Worm (Caenorhabditis elegans) whole organism, L3 larva: ENCODE measurements around the gene sftb-6.

Experiments
- R02D3.7 ChIP-seq: fragments of 150-350 bp; optimal IDR thresholded peaks from 2 replicates; lab custom pipeline; 2014; ENCODE audit warnings: missing biosample characterization, missing genetic modification characterization
- ZK546.5 ChIP-seq: sonication (generic microtip); optimal IDR thresholded peaks from 2 replicates; lab custom pipeline; 2017; ENCODE audit warnings: missing biosample characterization, missing genetic modification characterization
- aly-2 ChIP-seq: fragments of 150-350 bp; optimal IDR thresholded peaks from 2 replicates; lab custom pipeline; 2014; ENCODE audit warnings: missing biosample characterization, missing genetic modification characterization
- ama-1 ChIP-seq: fragments of 150-350 bp; optimal IDR thresholded peaks from 2 replicates; lab custom pipeline; 2018
- ceh-16 ChIP-seq: sonication (generic microtip); optimal IDR thresholded peaks from 2 replicates; lab custom pipeline; 2017; ENCODE audit warnings: missing biosample characterization, missing genetic modification characterization
- ceh-28 ChIP-seq: fragments of 150-350 bp; optimal IDR thresholded peaks from 2 replicates; lab custom pipeline; 2014; ENCODE audit warnings: missing biosample characterization, missing genetic modification reagents, missing genetic modification characterization
- ceh-82 ChIP-seq: fragments of 150-350 bp; optimal IDR thresholded peaks from 2 replicates; lab custom pipeline; 2014; ENCODE audit warnings: missing biosample characterization, missing genetic modification characterization
- ceh-9 ChIP-seq: sonication (generic microtip); optimal IDR thresholded peaks from 2 replicates; lab custom pipeline; 2018; ENCODE audit warnings: missing biosample characterization, missing genetic modification characterization
- daf-12 ChIP-seq: fragments of 150-350 bp; optimal IDR thresholded peaks from 2 replicates; lab custom pipeline; 2014; ENCODE audit warnings: missing biosample characterization, missing genetic modification reagents, missing genetic modification characterization
- egl-27 ChIP-seq: sonication (generic microtip); optimal IDR thresholded peaks from 4 replicates; lab custom pipeline; 2017; ENCODE audit warnings: missing biosample characterization, missing genetic modification reagents, missing genetic modification characterization
- egl-5 ChIP-seq: fragments of 150-350 bp; optimal IDR thresholded peaks from 2 replicates; lab custom pipeline; 2017; ENCODE audit warnings: missing biosample characterization, missing genetic modification reagents, missing genetic modification characterization, inconsistent platforms
- elt-1 ChIP-seq: fragments of 150-350 bp; optimal IDR thresholded peaks from 2 replicates; lab custom pipeline; 2014; ENCODE audit warnings: missing biosample characterization, missing genetic modification characterization
- elt-2 ChIP-seq: sonication (generic microtip); optimal IDR thresholded peaks from 2 replicates; lab custom pipeline; 2016; ENCODE audit warnings: missing genetic modification reagents, mild to moderate bottlenecking, missing genetic modification characterization, missing compliant biosample characterization
- eor-1 ChIP-seq, 2 experiments: fragments of 150-350 bp; optimal IDR thresholded peaks; 2 replicates each; lab custom pipeline; 2014 to 2018; ENCODE audit warnings: missing biosample characterization in 2 of 2, missing genetic modification characterization in 2 of 2
- fkh-10 ChIP-seq: sonication (generic microtip); optimal IDR thresholded peaks from 2 replicates; lab custom pipeline; 2017; ENCODE audit warnings: missing biosample characterization, missing genetic modification reagents, missing genetic modification characterization
- fkh-2 ChIP-seq: fragments of 150-350 bp; optimal IDR thresholded peaks from 2 replicates; lab custom pipeline; 2014; ENCODE audit warnings: missing biosample characterization, missing genetic modification reagents, missing genetic modification characterization
- fos-1 ChIP-seq: fragments of 150-350 bp; optimal IDR thresholded peaks from 2 replicates; lab custom pipeline; 2014; ENCODE audit warnings: missing biosample characterization, missing genetic modification characterization
- lin-15B ChIP-seq: fragments of 150-350 bp; optimal IDR thresholded peaks from 2 replicates; lab custom pipeline; 2014; ENCODE audit warnings: missing biosample characterization, missing genetic modification characterization
- lsy-12 ChIP-seq: sonication (generic microtip); optimal IDR thresholded peaks from 2 replicates; lab custom pipeline; 2016; ENCODE audit warnings: mild to moderate bottlenecking, missing genetic modification characterization, missing compliant biosample characterization
- mdl-1 ChIP-seq: fragments of 150-350 bp; optimal IDR thresholded peaks from 2 replicates; lab custom pipeline; 2014; ENCODE audit warnings: missing biosample characterization, missing genetic modification characterization
- mml-1 ChIP-seq: fragments of 150-350 bp; sonication (generic microtip); optimal IDR thresholded peaks from 3 replicates; lab custom pipeline; 2014; ENCODE audit warnings: missing biosample characterization, missing genetic modification characterization
- nfya-1 ChIP-seq: sonication (generic microtip); optimal IDR thresholded peaks from 2 replicates; lab custom pipeline; 2017; ENCODE audit warnings: missing genetic modification characterization, mild to moderate bottlenecking, missing compliant biosample characterization, antibody characterized with exemption, moderate library complexity; ENCODE audit not compliant: insufficient read depth
- nhr-23 ChIP-seq: fragments of 150-350 bp; optimal IDR thresholded peaks from 2 replicates; lab custom pipeline; 2014; ENCODE audit warnings: missing biosample characterization, missing genetic modification reagents, missing genetic modification characterization
- nhr-237 ChIP-seq: fragments of 150-350 bp; optimal IDR thresholded peaks from 2 replicates; lab custom pipeline; 2014; ENCODE audit warnings: missing biosample characterization, missing genetic modification characterization
- nhr-67 ChIP-seq: fragments of 150-350 bp; optimal IDR thresholded peaks from 2 replicates; lab custom pipeline; 2014; ENCODE audit warnings: missing biosample characterization, missing genetic modification characterization
- nhr-76 ChIP-seq: fragments of 150-350 bp; sonication (generic microtip); optimal IDR thresholded peaks from 5 replicates; lab custom pipeline; 2014; ENCODE audit warnings: missing biosample characterization, missing genetic modification characterization
- nhr-77 ChIP-seq: fragments of 150-350 bp; optimal IDR thresholded peaks from 2 replicates; lab custom pipeline; 2014; ENCODE audit warnings: missing biosample characterization, missing genetic modification characterization
- pha-4 ChIP-seq: fragments of 150-350 bp; optimal IDR thresholded peaks from 2 replicates; lab custom pipeline; 2014; ENCODE audit warnings: missing biosample characterization, missing genetic modification reagents, missing genetic modification characterization
- sea-2 ChIP-seq: fragments of 150-350 bp; sonication (generic microtip); optimal IDR thresholded peaks from 4 replicates; lab custom pipeline; 2014; ENCODE audit warnings: missing biosample characterization, missing genetic modification reagents, missing genetic modification characterization
- snpc-4 ChIP-seq: fragments of 150-350 bp; optimal IDR thresholded peaks from 2 replicates; lab custom pipeline; 2014; ENCODE audit warnings: missing biosample characterization, missing genetic modification characterization
- tbx-2 ChIP-seq: sonication (generic microtip); optimal IDR thresholded peaks from 2 replicates; lab custom pipeline; 2016; ENCODE audit warnings: mild to moderate bottlenecking, missing genetic modification characterization, missing compliant biosample characterization
- unc-62 ChIP-seq: fragments of 150-350 bp; sonication (generic microtip); optimal IDR thresholded peaks from 4 replicates; lab custom pipeline; 2014; ENCODE audit warnings: missing biosample characterization, missing genetic modification reagents, missing genetic modification characterization
- zag-1 ChIP-seq: fragments of 150-350 bp; optimal IDR thresholded peaks from 2 replicates; lab custom pipeline; 2014; ENCODE audit warnings: missing biosample characterization, missing genetic modification characterization
- ztf-11 ChIP-seq: fragments of 150-350 bp; optimal IDR thresholded peaks from 2 replicates; lab custom pipeline; 2014; ENCODE audit warnings: missing biosample characterization, missing genetic modification characterization
- ztf-4 ChIP-seq: fragments of 150-350 bp; optimal IDR thresholded peaks from 2 replicates; lab custom pipeline; 2014; ENCODE audit warnings: missing biosample characterization, missing genetic modification characterization

The sftb-6 gene

DNA sequence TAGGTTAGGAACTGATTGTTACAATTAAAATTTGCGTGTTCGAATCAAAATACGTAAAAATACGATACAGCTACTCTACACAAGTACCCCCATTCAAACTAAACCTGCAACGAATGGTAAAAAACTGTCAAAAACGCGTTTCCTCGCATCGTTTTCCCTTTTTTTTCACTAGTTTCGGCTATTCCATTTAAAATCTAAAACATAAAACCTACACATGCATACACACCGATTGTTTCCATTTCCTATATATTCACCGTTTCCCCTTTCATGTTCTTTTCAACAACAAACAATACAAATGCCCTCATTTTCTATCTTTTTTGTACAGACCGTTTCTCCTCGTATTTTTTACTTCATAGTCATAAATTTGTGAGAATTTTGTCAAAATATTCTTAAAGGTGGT lies 29.4 kb upstream of the sftb-6 start:
- TF ChIP-seq aly-2 (tag; lab: Kevin White, UChicago), result no peak
- TF ChIP-seq tbx-2 (tag; lab: Kevin White, UChicago), result no peak
- no peak for TF ChIP-seq ceh-9 (tag; lab: Kevin White, UChicago)
- no peak for TF ChIP-seq lin-15B
- TF ChIP-seq R02D3.7, result no peak
- no peak for TF ChIP-seq nhr-77 (tag; lab: Kevin White, UChicago)
- no peak for TF ChIP-seq nfya-1 (tag; lab: Kevin White, UChicago)
- no peak for TF ChIP-seq nhr-76
- no peak for TF ChIP-seq mdl-1 (tag; lab: Kevin White, UChicago)
- TF ChIP-seq ama-1 (lab: Kevin White, UChicago), result no peak
- TF ChIP-seq daf-12 (tag; lab: Kevin White, UChicago), result no peak
- no peak for TF ChIP-seq snpc-4 (tag; lab: Kevin White, UChicago)
- TF ChIP-seq ceh-16 (tag; lab: Kevin White, UChicago), result no peak
- TF ChIP-seq nhr-67 (tag; lab: Kevin White, UChicago), result no peak
- TF ChIP-seq eor-1 (tag; optimal IDR thresholded peaks at IDR 0.05; lab: Kevin White, UChicago), result no peak
- no peak for TF ChIP-seq egl-5 (tag; lab: Kevin White, UChicago)
- TF ChIP-seq, all 47 proteins: peak for 0

DNA sequence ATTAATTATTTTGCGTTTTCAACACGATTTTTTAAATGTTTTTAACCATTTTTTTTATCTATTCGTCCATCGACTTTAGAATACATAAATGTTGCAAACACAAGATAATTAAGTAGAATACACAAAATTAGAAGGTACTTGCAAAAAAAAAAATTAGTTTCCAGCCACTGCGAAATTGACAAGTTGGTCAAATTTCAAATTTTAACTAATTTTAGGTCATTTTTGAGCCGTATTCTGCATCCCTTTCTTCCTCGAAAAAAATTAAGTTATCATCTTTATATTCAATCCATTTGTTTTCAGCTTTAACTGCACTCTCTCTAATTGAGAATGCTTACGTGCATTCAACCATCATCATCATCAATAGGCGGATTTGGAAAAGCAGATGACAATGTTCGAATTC lies 28.9 kb upstream of the sftb-6 start, which contains the start of gene egl-26:
TSS of gene egl-26 (plus strand) at position 301 of the 400 bp plus-strand sequence.
- TF ChIP-seq elt-1, result no peak

DNA sequence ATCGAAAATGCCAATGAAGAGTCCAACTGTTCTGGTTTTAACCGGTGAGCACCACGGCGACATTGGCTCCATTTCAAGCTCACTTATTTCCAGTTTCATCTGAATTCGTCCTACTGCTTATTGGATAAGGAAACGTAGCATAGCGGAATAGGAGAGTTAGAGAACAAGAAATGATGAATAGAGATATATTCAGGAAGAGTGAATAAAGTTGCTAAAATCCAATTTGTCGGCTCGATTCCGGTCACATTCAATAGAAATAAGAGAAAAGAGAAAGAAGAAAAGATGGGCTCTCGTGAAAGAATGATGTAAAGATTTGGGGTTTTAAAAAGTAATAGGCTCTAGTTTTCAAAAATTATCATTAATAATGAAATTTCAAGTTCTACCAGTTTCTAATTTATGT lies 24.9 kb upstream of the sftb-6 start:
- TF ChIP-seq ceh-16 (tag; lab: Kevin White, UChicago), result no peak
- TF ChIP-seq fkh-10, result peak; percentile 95

DNA sequence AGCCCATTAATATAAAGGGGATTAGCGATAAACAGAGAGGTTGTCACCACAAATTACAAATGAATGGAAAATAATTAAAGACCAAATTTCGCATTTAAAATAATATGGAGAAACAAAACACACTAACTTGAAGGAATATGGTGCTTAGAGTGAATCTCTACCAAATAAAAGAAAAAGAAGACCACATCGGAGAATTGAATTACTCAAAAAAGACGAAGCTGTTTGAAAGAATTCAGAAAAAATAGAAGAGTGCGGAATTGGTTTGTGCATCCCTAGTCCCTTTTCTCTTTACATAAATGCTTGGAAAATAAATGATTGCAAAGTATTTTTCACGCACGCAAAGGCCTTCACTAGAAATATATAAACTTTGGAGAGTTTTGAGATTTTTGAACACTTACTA lies 24.3 kb upstream of the sftb-6 start:
- TF ChIP-seq elt-1 (no peak), ceh-9 (tag; lab: Kevin White, UChicago) (no peak), nhr-237 (no peak), pha-4 (tag; lab: Kevin White, UChicago) (no peak), nhr-76 (no peak), ZK546.5 (tag; lab: Kevin White, UChicago) (no peak), unc-62 (GFP tag; lab: Kevin White, UChicago) (no peak), ztf-4 (tag; lab: Kevin White, UChicago) (no peak), nhr-67 (tag; lab: Kevin White, UChicago) (no peak), ceh-82 (tag; lab: Kevin White, UChicago) (no peak)

DNA sequence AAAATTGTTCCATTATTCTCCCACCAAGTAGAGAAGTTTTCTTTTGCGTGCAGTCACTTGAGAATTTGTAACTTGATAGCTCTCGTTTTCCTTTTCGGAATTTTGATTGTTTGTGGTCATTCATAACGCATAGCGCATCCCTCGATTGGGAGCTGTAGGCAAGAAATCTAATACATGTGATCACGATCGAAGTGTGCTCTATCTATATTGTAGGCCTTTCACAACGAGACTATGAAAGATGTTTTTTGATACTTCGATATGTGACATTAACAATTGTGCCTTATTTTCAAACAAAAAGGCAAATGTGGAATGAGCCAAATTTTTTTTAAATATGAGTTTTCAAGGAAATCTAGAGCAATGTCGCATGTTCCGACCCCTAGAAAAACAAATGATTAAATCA lies 22.4 kb upstream of the sftb-6 start:
- no peak for TF ChIP-seq ceh-16 (tag; lab: Kevin White, UChicago)
- TF ChIP-seq mml-1 (tag; lab: Kevin White, UChicago), result no peak
- TF ChIP-seq, all 47 proteins: peak for 0

DNA sequence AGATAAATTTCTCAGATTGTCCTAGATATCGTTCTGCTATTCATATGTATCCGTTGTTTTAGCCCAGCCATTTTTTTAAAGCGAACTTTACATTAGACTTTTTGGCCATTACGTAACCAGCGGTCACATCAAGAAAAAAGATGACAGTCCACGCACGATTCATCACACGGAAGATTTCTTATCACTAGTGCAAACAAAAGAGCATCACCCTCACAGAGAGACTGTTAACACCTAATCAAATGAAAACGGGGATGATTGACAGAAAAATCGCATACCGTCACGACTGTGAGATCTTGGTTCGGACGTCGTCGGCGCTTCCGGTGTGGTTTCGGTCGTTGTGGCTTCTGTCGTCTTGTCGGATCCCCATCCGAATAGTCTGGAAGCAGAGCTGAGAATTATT lies 21.5 kb upstream of the sftb-6 start:
- TF ChIP-seq daf-12 (tag; lab: Kevin White, UChicago) (no peak), elt-2 (tag; lab: Kevin White, UChicago) (peak; percentile 16)
- TF ChIP-seq, all 47 proteins: peak for 1

DNA sequence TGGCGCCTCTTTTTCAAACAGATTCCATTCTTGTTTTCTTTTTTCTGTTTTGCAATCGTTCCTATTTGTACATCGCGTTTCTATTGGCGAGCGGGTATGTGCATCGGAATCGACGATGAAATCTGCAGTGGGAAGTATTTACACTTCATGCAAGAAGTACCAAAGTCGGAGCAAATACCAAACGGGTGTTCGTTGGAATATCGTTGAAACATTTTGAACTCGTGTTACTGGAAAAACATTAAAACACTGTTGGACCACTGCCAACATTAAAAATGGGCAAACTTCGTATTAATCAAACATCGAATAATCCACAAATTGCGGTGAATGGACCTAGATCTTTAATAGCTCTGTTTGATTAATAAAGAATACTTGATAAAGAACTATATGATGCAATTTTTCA lies 19.0 kb upstream of the sftb-6 start, which contains the start of gene C23H3.9:
TSS of gene C23H3.9 (minus strand) at position 101 of the 400 bp plus-strand sequence.
- TF ChIP-seq unc-62 (GFP tag; lab: Kevin White, UChicago) (no peak), fos-1 (tag; lab: Kevin White, UChicago) (no peak), aly-2 (tag; lab: Kevin White, UChicago) (no peak), ztf-11 (tag; lab: Kevin White, UChicago) (no peak), ceh-28 (no peak), egl-5 (tag; lab: Kevin White, UChicago) (no peak), sea-2 (GFP tag; lab: Kevin White, UChicago) (no peak), nhr-23 (tag; lab: Kevin White, UChicago) (no peak), fkh-2 (tag; lab: Kevin White, UChicago) (no peak), pha-4 (tag; lab: Kevin White, UChicago) (no peak), lsy-12 (tag; lab: Kevin White, UChicago) (no peak), ceh-9 (tag; lab: Kevin White, UChicago) (no peak), zag-1 (tag; lab: Kevin White, UChicago) (no peak), egl-27 (tag; lab: Kevin White, UChicago) (no peak), elt-2 (tag; lab: Kevin White, UChicago) (no peak), tbx-2 (tag; lab: Kevin White, UChicago) (no peak), eor-1 (tag; optimal IDR thresholded peaks at IDR 0.05; lab: Kevin White, UChicago) (no peak), mdl-1 (tag; lab: Kevin White, UChicago) (no peak)
- TF ChIP-seq, all 47 proteins: peak for 0
